Fruit fly (Drosophila melanogaster) whole organism, embryonic: ENCODE data around the gene pim.

Experiments
- Bgb ChIP-seq: fragments of 200-800 bp; sonication (Bioruptor generic); IDR thresholded peaks from 2 replicates; pipeline ENCODE4 v1.3.6; 2022; ENCODE audit warnings: missing biosample characterization, missing genetic modification characterization; ENCODE audit not compliant: partially characterized antibody
- CG11723 ChIP-seq: fragments of 200-800 bp; sonication (Bioruptor generic); optimal IDR thresholded peaks from 2 replicates; lab custom pipeline; 2017; ENCODE audit warnings: missing biosample characterization, mild to moderate bottlenecking, missing genetic modification characterization
- CG1233 ChIP-seq: fragments of 200-800 bp; sonication (Bioruptor generic); optimal IDR thresholded peaks from 4 replicates; lab custom pipeline; 2018; ENCODE audit warnings: missing biosample characterization, mild to moderate bottlenecking, missing genetic modification characterization
- CG13624 ChIP-seq: fragments of 200-800 bp; sonication (Bioruptor generic); optimal IDR thresholded peaks from 2 replicates; lab custom pipeline; 2016; ENCODE audit warnings: missing biosample characterization, missing genetic modification characterization
- CG14860 ChIP-seq: fragments of 200-800 bp; sonication (Bioruptor generic); IDR thresholded peaks from 3 replicates; pipeline ENCODE4 v1.3.6; 2022; ENCODE audit warnings: missing biosample characterization, missing genetic modification characterization; ENCODE audit not compliant: partially characterized antibody
- CG15073 ChIP-seq: fragments of 200-800 bp; sonication (Bioruptor generic); optimal IDR thresholded peaks from 2 replicates; lab custom pipeline; 2016; ENCODE audit warnings: missing biosample characterization, missing genetic modification characterization
- CG15514 ChIP-seq: fragments of 200-800 bp; sonication (Bioruptor generic); optimal IDR thresholded peaks from 3 replicates; lab custom pipeline; 2017; ENCODE audit warnings: missing biosample characterization, missing genetic modification characterization, mild to moderate bottlenecking, moderate library complexity, missing genetic modification reagents
- CG1603 ChIP-seq: fragments of 200-800 bp; sonication (Bioruptor generic); optimal IDR thresholded peaks from 2 replicates; lab custom pipeline; 2019; ENCODE audit warnings: missing biosample characterization, mild to moderate bottlenecking, missing genetic modification characterization, moderate library complexity
- CG16813 ChIP-seq: fragments of 200-800 bp; sonication (Bioruptor generic); IDR thresholded peaks from 3 replicates; pipeline ENCODE4 v1.3.6; 2022; ENCODE audit warnings: missing biosample characterization, missing genetic modification characterization; ENCODE audit not compliant: partially characterized antibody
- CG16863 ChIP-seq: fragments of 200-800 bp; sonication (Bioruptor generic); optimal IDR thresholded peaks from 3 replicates; lab custom pipeline; 2016; ENCODE audit warnings: missing biosample characterization, missing genetic modification characterization
- CG17328 ChIP-seq: fragments of 200-800 bp; sonication (Bioruptor generic); IDR thresholded peaks from 2 replicates; pipeline ENCODE4 v1.3.6; 2022; ENCODE audit warnings: missing biosample characterization, missing genetic modification characterization
- CG2120 ChIP-seq: fragments of 200-800 bp; sonication (Bioruptor generic); optimal IDR thresholded peaks from 3 replicates; lab custom pipeline; 2016; ENCODE audit warnings: missing biosample characterization, missing genetic modification characterization
- CG2199 ChIP-seq: fragments of 200-800 bp; sonication (Bioruptor generic); IDR thresholded peaks from 3 replicates; pipeline ENCODE4 v1.3.6; 2022; ENCODE audit warnings: missing biosample characterization, missing genetic modification characterization
- CG31441 ChIP-seq: fragments of 200-800 bp; sonication (Bioruptor generic); IDR thresholded peaks from 2 replicates; pipeline ENCODE4 v1.3.6; 2022; ENCODE audit warnings: missing biosample characterization, missing genetic modification characterization
- CG3407 ChIP-seq: fragments of 200-800 bp; sonication (Bioruptor generic); optimal IDR thresholded peaks from 2 replicates; lab custom pipeline; 2018; ENCODE audit warnings: missing biosample characterization, mild to moderate bottlenecking, missing genetic modification characterization
- CG34376 ChIP-seq: fragments of 200-800 bp; sonication (Bioruptor generic); optimal IDR thresholded peaks from 2 replicates; lab custom pipeline; 2018; ENCODE audit warnings: missing biosample characterization, mild to moderate bottlenecking, missing genetic modification characterization
- CG4404 ChIP-seq: fragments of 200-800 bp; sonication (Bioruptor generic); IDR thresholded peaks from 2 replicates; pipeline ENCODE4 v1.3.6; 2022; ENCODE audit warnings: missing biosample characterization, missing genetic modification characterization
- CG4617 ChIP-seq: fragments of 200-800 bp; sonication (Bioruptor generic); optimal IDR thresholded peaks from 3 replicates; lab custom pipeline; 2016; ENCODE audit warnings: missing biosample characterization, missing genetic modification characterization, borderline replicate concordance
- CG7963 ChIP-seq: fragments of 200-800 bp; sonication (Bioruptor generic); IDR thresholded peaks from 3 replicates; pipeline ENCODE4 v1.3.6; 2022; ENCODE audit warnings: missing biosample characterization, missing genetic modification characterization; ENCODE audit not compliant: partially characterized antibody
- CG8290 ChIP-seq, 3 experiments: fragments of 200-800 bp; sonication (Bioruptor generic); optimal IDR thresholded peaks; 2 replicates each; lab custom pipeline; 2016 to 2019; ENCODE audit warnings: missing biosample characterization in 3 of 3, missing genetic modification characterization in 3 of 3, mild to moderate bottlenecking in 2 of 3, moderate library complexity in 1 of 3
- CG9727 ChIP-seq: fragments of 200-800 bp; sonication (Bioruptor generic); optimal IDR thresholded peaks from 3 replicates; lab custom pipeline; 2017; ENCODE audit warnings: missing biosample characterization, mild to moderate bottlenecking, missing genetic modification characterization
- CG9817 ChIP-seq: fragments of 200-800 bp; sonication (Bioruptor generic); optimal IDR thresholded peaks from 2 replicates; lab custom pipeline; 2018; ENCODE audit warnings: missing biosample characterization, mild to moderate bottlenecking, missing genetic modification characterization, moderate library complexity
- Dfd ChIP-seq, 2 experiments: fragments of >200 bp; optimal IDR thresholded peaks; 2 replicates each; lab custom pipeline; 2017; ENCODE audit warnings: missing biosample characterization in 2 of 2, missing genetic modification characterization in 2 of 2
- Eip74EF ChIP-seq, 2 experiments: fragments of 200-800 bp in 1 of 2; fragments of >200 bp in 1 of 2; sonication (Bioruptor generic) in 1 of 2; optimal IDR thresholded peaks; 2 replicates each; lab custom pipeline; 2017 to 2019; ENCODE audit warnings: missing biosample characterization in 2 of 2, missing genetic modification characterization in 2 of 2, mild to moderate bottlenecking in 1 of 2, moderate library complexity in 1 of 2
- HmgZ ChIP-seq: fragments of 200-800 bp; sonication (Bioruptor generic); optimal IDR thresholded peaks from 2 replicates; lab custom pipeline; 2018; ENCODE audit warnings: missing biosample characterization, mild to moderate bottlenecking, missing genetic modification characterization
- Hr51 ChIP-seq, 2 experiments: fragments of 200-800 bp; sonication (Bioruptor generic); optimal IDR thresholded peaks; 2 replicates in 1 of 2; 3 replicates in 1 of 2; lab custom pipeline; 2016 to 2018; ENCODE audit warnings: missing biosample characterization in 2 of 2, missing genetic modification characterization in 2 of 2, mild to moderate bottlenecking in 1 of 2, moderate library complexity in 1 of 2
- Lhr ChIP-seq: fragments of 200-800 bp; sonication (Bioruptor generic); optimal IDR thresholded peaks from 3 replicates; lab custom pipeline; 2017; ENCODE audit warnings: mild to moderate bottlenecking, missing biosample characterization, missing genetic modification reagents, missing genetic modification characterization
- MESR4 ChIP-seq: fragments of 200-800 bp; sonication (Bioruptor generic); optimal IDR thresholded peaks from 2 replicates; lab custom pipeline; 2018; ENCODE audit warnings: missing biosample characterization, mild to moderate bottlenecking, missing genetic modification characterization, moderate library complexity
- NFAT ChIP-seq: fragments of 200-800 bp; sonication (Bioruptor generic); IDR thresholded peaks from 2 replicates; pipeline ENCODE4 v1.3.6; 2022; ENCODE audit warnings: missing biosample characterization, missing genetic modification characterization
- Opbp ChIP-seq: fragments of 200-800 bp; sonication (Bioruptor generic); IDR thresholded peaks from 3 replicates; pipeline ENCODE4 v1.3.6; 2022; ENCODE audit warnings: missing biosample characterization, missing genetic modification characterization; ENCODE audit not compliant: partially characterized antibody
- Stat92E ChIP-seq, 3 experiments: fragments of >200 bp in 2 of 3; fragments of 200-800 bp in 1 of 3; sonication (Bioruptor generic) in 1 of 3; optimal IDR thresholded peaks; 2 replicates each; lab custom pipeline; 2017 to 2019; ENCODE audit warnings: missing biosample characterization in 3 of 3, missing genetic modification characterization in 3 of 3, mild to moderate bottlenecking in 1 of 3, moderate library complexity in 1 of 3
- Xbp1 ChIP-seq: fragments of 200-800 bp; sonication (Bioruptor generic); optimal IDR thresholded peaks from 3 replicates; lab custom pipeline; 2016; ENCODE audit warnings: missing biosample characterization, mild to moderate bottlenecking, missing genetic modification characterization
- ato ChIP-seq: fragments of 200-800 bp; sonication (Bioruptor generic); IDR thresholded peaks from 2 replicates; pipeline ENCODE4 v1.3.6; 2022; ENCODE audit warnings: missing biosample characterization, missing genetic modification characterization; ENCODE audit not compliant: partially characterized antibody
- cato ChIP-seq: fragments of 200-800 bp; sonication (Bioruptor generic); optimal IDR thresholded peaks from 2 replicates; lab custom pipeline; 2016; ENCODE audit warnings: missing biosample characterization, missing genetic modification characterization, borderline replicate concordance
- kay ChIP-seq: fragments of 200-800 bp; sonication (Bioruptor generic); optimal IDR thresholded peaks from 2 replicates; lab custom pipeline; 2016; ENCODE audit warnings: missing biosample characterization, missing genetic modification characterization
- lilli ChIP-seq: fragments of 200-800 bp; sonication (Bioruptor generic); optimal IDR thresholded peaks from 3 replicates; lab custom pipeline; 2016; ENCODE audit warnings: missing biosample characterization, missing genetic modification characterization
- luna ChIP-seq: fragments of 200-800 bp; sonication (Bioruptor generic); optimal IDR thresholded peaks from 2 replicates; lab custom pipeline; 2016; ENCODE audit warnings: missing biosample characterization, missing genetic modification characterization
- nerfin-1 ChIP-seq: fragments of 200-800 bp; sonication (Bioruptor generic); optimal IDR thresholded peaks from 3 replicates; lab custom pipeline; 2019; ENCODE audit warnings: missing biosample characterization, mild to moderate bottlenecking, missing genetic modification characterization, moderate library complexity
- nmo ChIP-seq: fragments of 200-800 bp; sonication (Bioruptor generic); optimal IDR thresholded peaks from 2 replicates; lab custom pipeline; 2018; ENCODE audit warnings: missing biosample characterization, mild to moderate bottlenecking, missing genetic modification characterization, moderate library complexity
- pita ChIP-seq: fragments of 200-800 bp; sonication (Bioruptor generic); optimal IDR thresholded peaks from 2 replicates; lab custom pipeline; 2017; ENCODE audit warnings: missing biosample characterization, mild to moderate bottlenecking, missing genetic modification characterization
- sna ChIP-seq: fragments of 200-800 bp; sonication (Bioruptor generic); IDR thresholded peaks from 2 replicates; pipeline ENCODE4 v1.3.6; 2022; ENCODE audit warnings: missing biosample characterization, missing genetic modification characterization; ENCODE audit not compliant: partially characterized antibody
- sob ChIP-seq: fragments of 200-800 bp; sonication (Bioruptor generic); IDR thresholded peaks from 2 replicates; pipeline ENCODE4 v1.3.6; 2022; ENCODE audit warnings: missing biosample characterization, missing genetic modification characterization
- sug ChIP-seq: fragments of 200-800 bp; optimal IDR thresholded peaks from 2 replicates; lab custom pipeline; 2019; ENCODE audit warnings: missing biosample characterization, mild to moderate bottlenecking, missing genetic modification characterization, moderate library complexity
- tll ChIP-seq, 2 experiments: fragments of 200-800 bp in 1 of 2; fragments of >200 bp in 1 of 2; sonication (Bioruptor generic) in 1 of 2; optimal IDR thresholded peaks; 2 replicates each; lab custom pipeline; 2017 to 2019; ENCODE audit warnings: missing biosample characterization in 2 of 2, missing genetic modification characterization in 2 of 2, mild to moderate bottlenecking in 1 of 2, moderate library complexity in 1 of 2
- tna ChIP-seq: fragments of 200-800 bp; sonication (Bioruptor generic); IDR thresholded peaks from 2 replicates; pipeline ENCODE4 v1.3.6; 2022; ENCODE audit warnings: missing biosample characterization, missing genetic modification characterization; ENCODE audit not compliant: partially characterized antibody
- unc-4 ChIP-seq: fragments of 200-800 bp; sonication (Bioruptor generic); IDR thresholded peaks from 2 replicates; pipeline ENCODE4 v1.3.6; 2022; ENCODE audit warnings: missing biosample characterization, missing genetic modification characterization; ENCODE audit not compliant: partially characterized antibody
- zfh1 ChIP-seq: fragments of 200-800 bp; sonication (Bioruptor generic); IDR thresholded peaks from 3 replicates; pipeline ENCODE4 v1.3.6; 2022; ENCODE audit warnings: missing biosample characterization, missing genetic modification characterization

The pim gene

dm6 chr2L:10342471-10342870 is 20.3 kb upstream of the pim start, which contains the start of gene Sps2 (continued):
- peak; percentile 10 for TF ChIP-seq MESR4 (GFP tag; lab: Kevin White, UChicago)
- peak; percentile 33 for TF ChIP-seq CG9727 (GFP tag; lab: Kevin White, UChicago)
- peak; percentile 18 for TF ChIP-seq lilli (GFP tag; lab: Kevin White, UChicago)
- no peak for TF ChIP-seq luna (GFP tag; lab: Kevin White, UChicago)
- no peak for TF ChIP-seq Dfd (GFP tag; optimal IDR thresholded peaks at IDR 0.05; lab: Kevin White, UChicago)
- no peak for TF ChIP-seq tna
- TF ChIP-seq sug (tag; lab: Kevin White, UChicago), result peak; percentile 35
- TF ChIP-seq CG11723 (GFP tag; lab: Kevin White, UChicago), result no peak
- TF ChIP-seq CG13624 (GFP tag; lab: Kevin White, UChicago), result peak; percentile 30
- TF ChIP-seq kay (GFP tag; lab: Kevin White, UChicago), result no peak
- TF ChIP-seq Opbp (GFP tag; lab: Robert Waterston, UW), result peak; percentile 83
- TF ChIP-seq zfh1 (GFP tag; lab: Robert Waterston, UW), result 0 out of 3 replicates have a peak, but pooled peaks have one; percentile 13
- TF ChIP-seq Stat92E (GFP tag; optimal IDR thresholded peaks at IDR 0.05; lab: Kevin White, UChicago), result peak in 1 of 3 experiments; percentile 39
- TF ChIP-seq Hr51 (GFP tag; optimal IDR thresholded peaks at IDR 0.05; lab: Kevin White, UChicago), result no peak
- TF ChIP-seq CG16813 (GFP tag; lab: Robert Waterston, UW), result peak; percentile 75
- peak; percentile 23 for TF ChIP-seq HmgZ
- TF ChIP-seq CG3407 (GFP tag; lab: Kevin White, UChicago), result no peak
- 0 out of 3 replicates have a peak, but pooled peaks have one; percentile 27 for TF ChIP-seq CG2199 (GFP tag; lab: Robert Waterston, UW)
- TF ChIP-seq CG14860 (GFP tag; lab: Robert Waterston, UW), result peak; percentile 40; the same call in 1 of the 3 replicates
- no peak for TF ChIP-seq nerfin-1 (tag; lab: Kevin White, UChicago)
- 0 out of 2 replicates have a peak, but pooled peaks have one; percentile 9 for TF ChIP-seq CG31441 (GFP tag; lab: Robert Waterston, UW)
- peak; percentile 51 for TF ChIP-seq CG15514 (GFP tag; lab: Kevin White, UChicago)
- peak; percentile 35 for TF ChIP-seq CG4617 (GFP tag; lab: Kevin White, UChicago)
- peak; percentile 78 for TF ChIP-seq unc-4 (GFP tag; lab: Robert Waterston, UW)
- TF ChIP-seq Bgb (GFP tag; lab: Robert Waterston, UW), result peak; percentile 59; the same call in 1 of the 2 replicates
- TF ChIP-seq CG9817 (tag; lab: Kevin White, UChicago), result no peak
- TF ChIP-seq Lhr, result no peak
- TF ChIP-seq CG15073 (GFP tag; lab: Kevin White, UChicago), result no peak
- peak in 1 of 2 experiments; percentile 44 for TF ChIP-seq tll (GFP tag; optimal IDR thresholded peaks at IDR 0.05; lab: Kevin White, UChicago)
- TF ChIP-seq CG16863 (GFP tag; lab: Kevin White, UChicago), result no peak
- TF ChIP-seq cato (GFP tag; lab: Kevin White, UChicago), result no peak
- TF ChIP-seq CG4404, result no peak
- TF ChIP-seq CG17328 (GFP tag; lab: Robert Waterston, UW), result peak; percentile 27; the same call in 1 of the 2 replicates
- peak; percentile 35 for TF ChIP-seq CG1603 (tag; lab: Kevin White, UChicago)
- TF ChIP-seq nmo (GFP tag; lab: Kevin White, UChicago), result peak; percentile 29
- TF ChIP-seq CG2120 (GFP tag; lab: Kevin White, UChicago), result peak; percentile 18
- no peak; the same call in 1 of the 2 replicates for TF ChIP-seq NFAT (GFP tag; lab: Robert Waterston, UW)
- peak; percentile 48 for TF ChIP-seq CG8290 (GFP tag; optimal IDR thresholded peaks at IDR 0.05; lab: Kevin White, UChicago)
- TF ChIP-seq CG8290 (tag; optimal IDR thresholded peaks at IDR 0.05; lab: Kevin White, UChicago), result peak in 1 of 2 experiments; percentile 53
- no peak for TF ChIP-seq CG1233 (GFP tag; lab: Kevin White, UChicago)
- TF ChIP-seq CG34376 (GFP tag; lab: Kevin White, UChicago), result peak; percentile 52
- peak; percentile 52; the same call in 1 of the 3 replicates for TF ChIP-seq CG7963 (GFP tag; lab: Robert Waterston, UW)
- TF ChIP-seq sob (GFP tag; lab: Robert Waterston, UW), result 0 out of 2 replicates have a peak, but pooled peaks have one; percentile 30
- no peak for TF ChIP-seq Eip74EF (GFP tag; optimal IDR thresholded peaks at IDR 0.05; lab: Kevin White, UChicago)
- TF ChIP-seq sna (GFP tag; lab: Robert Waterston, UW), result peak; percentile 66
- peak; percentile 11 for TF ChIP-seq Xbp1 (GFP tag; lab: Kevin White, UChicago)
- peak; percentile 51; the same call in 1 of the 2 replicates for TF ChIP-seq ato
- TF ChIP-seq pita (GFP tag; lab: Kevin White, UChicago), result no peak
